Fruit fly (Drosophila melanogaster) whole organism, prepupa: ENCODE measurements around the gene Dpy-30L1.

Source experiments
- CG6792 ChIP-seq: fragments of 200-800 bp; sonication (Bioruptor generic); optimal IDR thresholded peaks from 3 replicates; lab custom pipeline; 2016; ENCODE audit warnings: missing biosample characterization, missing genetic modification characterization
- Hr4 ChIP-seq: fragments of 200-800 bp; sonication (Bioruptor generic); optimal IDR thresholded peaks from 3 replicates; lab custom pipeline; 2016; ENCODE audit warnings: missing biosample characterization, missing genetic modification characterization
- Sox102F ChIP-seq: fragments of 200-800 bp; sonication (Bioruptor generic); optimal IDR thresholded peaks from 2 replicates; lab custom pipeline; 2016; ENCODE audit warnings: missing biosample characterization, mild to moderate bottlenecking, missing genetic modification characterization
- cyc ChIP-seq: fragments of 200-800 bp; sonication (Bioruptor generic); optimal IDR thresholded peaks from 3 replicates; lab custom pipeline; 2016; ENCODE audit warnings: missing biosample characterization, missing genetic modification characterization
- vri ChIP-seq: fragments of 200-800 bp; sonication (Bioruptor generic); optimal IDR thresholded peaks from 3 replicates; lab custom pipeline; 2016; ENCODE audit warnings: missing biosample characterization, mild to moderate bottlenecking, missing genetic modification characterization

dm6 chr2L:10735923-10736322, 3.5 kb downstream of the Dpy-30L1 start, which contains the start of gene Nup107:
- peak; percentile 10 for TF ChIP-seq cyc
- no peak for TF ChIP-seq CG6792 (GFP tag; lab: Kevin White, UChicago)
- TF ChIP-seq Hr4 (GFP tag; lab: Kevin White, UChicago): peak; percentile 11
- TF ChIP-seq Sox102F (GFP tag; lab: Kevin White, UChicago): no peak
- TF ChIP-seq vri: no peak
